Fruit fly (Drosophila melanogaster): ENCODE measurements around the gene CG7606.
A peak's percentile ranks its signal among the peaks of the same experiment; 100 is the strongest.

Gene CG7606

dm6 chr3R:17619726-17620282 is 23.5 kb downstream of the CG7606 start (continued):
- peak; percentile 4 for TF ChIP-seq CG11504 (tag; optimal IDR thresholded peaks at IDR 0.05)
- TF ChIP-seq CG2199 (GFP tag; IDR thresholded peaks at IDR 0.05), result 0 out of 3 replicates have a peak, but pooled peaks have one; percentile 36
- no peak for TF ChIP-seq CG3163 (GFP tag; optimal IDR thresholded peaks at IDR 0.05)
- no peak for TF ChIP-seq wek (GFP tag; optimal IDR thresholded peaks at IDR 0.05)
- TF ChIP-seq zen (tag; optimal IDR thresholded peaks at IDR 0.05), result no peak
- peak; percentile 1 to 49 for TF ChIP-seq bsh (GFP tag; optimal IDR thresholded peaks at IDR 0.05)
- TF ChIP-seq Rx (GFP tag; IDR thresholded peaks at IDR 0.05), result no peak
- TF ChIP-seq eve (GFP tag; optimal IDR thresholded peaks at IDR 0.05), result peak in 1 of 2 experiments; percentile 17
- TF ChIP-seq cato (GFP tag; optimal IDR thresholded peaks at IDR 0.05; ENCODE audit: borderline replicate concordance), result no peak
- no peak for TF ChIP-seq CG9817 (tag; optimal IDR thresholded peaks at IDR 0.05)
- peak; percentile 80 for TF ChIP-seq knrl (GFP tag; IDR thresholded peaks at IDR 0.05; ENCODE audit: partially characterized antibody)
- TF ChIP-seq klu (GFP tag; IDR thresholded peaks at IDR 0.05), result no peak
- no peak for TF ChIP-seq fu2 (GFP tag; optimal IDR thresholded peaks at IDR 0.05)
- peak; percentile 86 for TF ChIP-seq CG42726 (GFP tag; IDR thresholded peaks at IDR 0.05; ENCODE audit: partially characterized antibody)
- no peak for TF ChIP-seq CG1024 (GFP tag; IDR thresholded peaks at IDR 0.05)
- no peak for TF ChIP-seq CG18476 (GFP tag; optimal IDR thresholded peaks at IDR 0.05)
- peak; percentile 89 for TF ChIP-seq HLH4C (GFP tag; IDR thresholded peaks at IDR 0.05; ENCODE audit: partially characterized antibody)
- no peak for TF ChIP-seq kay (GFP tag; optimal IDR thresholded peaks at IDR 0.05)
- TF ChIP-seq hkb (optimal IDR thresholded peaks at IDR 0.05), result no peak
- peak; percentile 31; the same call in 1 of the 2 replicates for TF ChIP-seq hkb (GFP tag; IDR thresholded peaks at IDR 0.05)
- TF ChIP-seq Optix (GFP tag; IDR thresholded peaks at IDR 0.05), result no peak
- TF ChIP-seq CG3838 (GFP tag; optimal IDR thresholded peaks at IDR 0.05), result no peak
- TF ChIP-seq CG11085 (GFP tag; IDR thresholded peaks at IDR 0.05), result no peak
- TF ChIP-seq CG6272 (GFP tag; IDR thresholded peaks at IDR 0.05), result no peak
- TF ChIP-seq Elba2 (GFP tag; optimal IDR thresholded peaks at IDR 0.05), result no peak
- no peak for TF ChIP-seq CG17328 (GFP tag; IDR thresholded peaks at IDR 0.05)
- TF ChIP-seq zfh2 (GFP tag; optimal IDR thresholded peaks at IDR 0.05), result no peak
- TF ChIP-seq corto (GFP tag; optimal IDR thresholded peaks at IDR 0.05), result no peak
- peak; percentile 29 for TF ChIP-seq nerfin-1 (tag; optimal IDR thresholded peaks at IDR 0.05)
- TF ChIP-seq sim (GFP tag; IDR thresholded peaks at IDR 0.05), result no peak
- no peak for TF ChIP-seq CG3407 (GFP tag; optimal IDR thresholded peaks at IDR 0.05)
- no peak for TF ChIP-seq CG9876 (GFP tag; optimal IDR thresholded peaks at IDR 0.05)
- peak; percentile 23 for TF ChIP-seq CG2678 (tag; optimal IDR thresholded peaks at IDR 0.05)
- TF ChIP-seq CG10147 (GFP tag; optimal IDR thresholded peaks at IDR 0.05), result no peak
- TF ChIP-seq mld (GFP tag; IDR thresholded peaks at IDR 0.05; ENCODE audit: partially characterized antibody), result peak; percentile 94
- TF ChIP-seq ssp (GFP tag; IDR thresholded peaks at IDR 0.05), result no peak
- TF ChIP-seq Asciz (GFP tag; optimal IDR thresholded peaks at IDR 0.05), result no peak
- TF ChIP-seq CG9797 (GFP tag; optimal IDR thresholded peaks at IDR 0.05), result no peak
- TF ChIP-seq Sry-β (GFP tag; optimal IDR thresholded peaks at IDR 0.05), result no peak

DNA sequence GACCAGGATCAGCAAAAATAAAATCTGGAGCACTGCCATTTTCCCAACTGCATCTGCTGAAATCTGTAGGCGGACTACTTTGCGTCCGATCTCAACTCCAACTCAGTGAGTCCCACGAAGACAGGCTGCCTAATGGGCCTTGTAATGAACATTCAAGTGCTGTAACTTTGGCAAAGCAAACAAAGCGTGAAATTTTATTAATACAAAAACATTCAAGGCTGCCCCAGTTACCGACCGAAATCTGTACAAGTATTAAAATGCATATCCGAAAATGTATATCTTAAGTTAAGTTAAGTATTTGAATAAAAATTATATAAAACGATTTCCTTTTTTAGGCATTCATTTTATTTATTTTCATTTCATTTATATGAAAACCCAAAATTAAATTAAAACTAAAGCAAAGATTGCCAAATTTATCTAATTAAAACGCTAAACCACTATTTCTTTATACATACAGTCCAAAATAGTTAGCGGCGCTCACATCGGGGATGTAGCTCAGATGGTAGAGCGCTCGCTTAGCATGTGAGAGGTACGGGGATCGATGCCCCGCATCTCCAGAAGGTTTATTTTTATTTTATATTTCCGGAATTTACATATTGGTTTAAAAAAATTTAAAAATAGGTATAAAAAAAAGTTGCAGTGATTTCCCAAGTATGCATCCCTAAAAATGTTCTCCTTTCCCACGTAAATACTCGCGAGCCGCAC is 25.9 kb downstream of the CG7606 start, which contains the start of gene CG14323:
CG14323 (minus strand) TSS at position 51 of the 705 bp plus-strand sequence.
- TF ChIP-seq hkb (optimal IDR thresholded peaks at IDR 0.05) (no peak), hkb (GFP tag; IDR thresholded peaks at IDR 0.05) (0 out of 2 replicates have a peak, but pooled peaks have one; percentile 13), CG16813 (GFP tag; IDR thresholded peaks at IDR 0.05; ENCODE audit: partially characterized antibody) (peak; percentile 54; the same call in 2 of the 3 replicates), amos (GFP tag; IDR thresholded peaks at IDR 0.05; ENCODE audit: partially characterized antibody) (peak; percentile 65; the same call in 1 of the 2 replicates), sens (GFP tag) (peak; percentile 48), Nf-YC (tag; optimal IDR thresholded peaks at IDR 0.05) (no peak), Bgb (GFP tag; IDR thresholded peaks at IDR 0.05; ENCODE audit: partially characterized antibody) (peak; percentile 40), Bdp1 (GFP tag; optimal IDR thresholded peaks at IDR 0.05) (peak; percentile 96), Opbp (GFP tag; IDR thresholded peaks at IDR 0.05; ENCODE audit: partially characterized antibody) (peak; percentile 32; the same call in 2 of the 3 replicates), CG10979 (tag; optimal IDR thresholded peaks at IDR 0.05) (no peak), bbx (GFP tag; IDR thresholded peaks at IDR 0.05; ENCODE audit: partially characterized antibody) (peak; percentile 53)
